Worm (Caenorhabditis elegans): ENCODE data around the gene fbxb-114.

ce11 chrX:16952859-16953258 is 31.2 kb downstream of the fbxb-114 start, which contains the start of gene F52G3.8:
- no peak for TF ChIP-seq him-1 (tag; optimal IDR thresholded peaks at IDR 0.05)
- no peak for TF ChIP-seq W03F9.2 (tag; optimal IDR thresholded peaks at IDR 0.05)
- TF ChIP-seq dao-5 (tag; optimal IDR thresholded peaks at IDR 0.05), result no peak

Data from whole organism, L4/young adult.